Fruit fly (Drosophila melanogaster): ENCODE data around the gene CG15046.

The CG15046 gene

DNA sequence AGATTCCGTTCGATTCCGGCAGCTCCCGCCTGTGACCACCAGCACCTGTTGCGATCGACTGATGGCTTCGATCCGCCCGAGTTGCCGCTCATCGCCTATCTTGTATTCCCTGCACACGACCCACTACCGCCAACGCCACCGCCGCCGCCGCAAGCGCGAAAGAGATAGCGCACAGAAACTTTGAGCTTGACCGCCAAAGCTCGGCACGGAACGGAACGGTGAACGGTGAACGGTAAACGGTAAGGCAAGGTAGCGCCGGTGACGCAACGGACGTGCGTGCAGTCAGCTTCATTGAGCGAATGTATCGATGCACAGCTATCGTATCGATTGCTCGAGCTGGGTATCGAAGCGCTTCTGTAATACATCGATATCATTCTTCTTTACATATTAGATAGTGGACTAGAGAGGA lies 22.9 kb upstream of the CG15046 start, which contains the start of gene Ggt-1:
Gene Ggt-1, minus strand, starts transcription at position 251 of the 409 bp plus-strand sequence.
- TF ChIP-seq Hnf4 (GFP tag; optimal IDR thresholded peaks at IDR 0.05), result no peak
- TF ChIP-seq dl (GFP tag; optimal IDR thresholded peaks at IDR 0.05; ENCODE audit: insufficient read depth in 1 of 2, partially characterized antibody in 2 of 2), result no peak
- no peak for TF ChIP-seq Hr83 (GFP tag; optimal IDR thresholded peaks at IDR 0.05; ENCODE audit: poor library complexity, severe bottlenecking)
- TF ChIP-seq Vsx2 (GFP tag; optimal IDR thresholded peaks at IDR 0.05; ENCODE audit: partially characterized antibody), result peak; percentile 10
- TF ChIP-seq CG9705 (GFP tag; optimal IDR thresholded peaks at IDR 0.05), result no peak
- TF ChIP-seq Mio (GFP tag; optimal IDR thresholded peaks at IDR 0.05), result no peak
- no peak for TF ChIP-seq Abd-B (GFP tag; optimal IDR thresholded peaks at IDR 0.05)
- TF ChIP-seq Rel (GFP tag; optimal IDR thresholded peaks at IDR 0.05), result no peak
- peak; percentile 31 for TF ChIP-seq Rel (tag; optimal IDR thresholded peaks at IDR 0.05)

DNA sequence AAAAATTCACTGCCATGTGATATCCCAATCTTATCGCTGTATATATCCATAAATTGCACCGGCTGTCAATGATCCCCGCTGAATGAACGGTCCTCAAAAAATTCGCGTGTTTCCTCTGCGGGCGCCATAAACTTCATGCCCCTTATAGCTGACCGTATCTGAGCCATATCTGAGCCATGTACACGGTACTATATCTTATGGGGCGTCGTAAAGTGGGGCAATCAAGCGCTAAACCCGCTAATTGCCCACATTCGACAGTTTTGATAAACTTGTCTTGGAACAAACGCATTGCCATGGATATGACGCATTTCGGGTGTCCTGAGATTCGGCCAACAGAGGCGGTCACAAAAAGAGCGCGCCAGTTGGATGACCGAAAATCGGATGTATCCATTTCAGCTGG lies 21.5 kb upstream of the CG15046 start:
- TF ChIP-seq Sp1 (GFP tag; optimal IDR thresholded peaks at IDR 0.05), result peak; percentile 30
- TF ChIP-seq jim (GFP tag; optimal IDR thresholded peaks at IDR 0.05), result no peak

DNA sequence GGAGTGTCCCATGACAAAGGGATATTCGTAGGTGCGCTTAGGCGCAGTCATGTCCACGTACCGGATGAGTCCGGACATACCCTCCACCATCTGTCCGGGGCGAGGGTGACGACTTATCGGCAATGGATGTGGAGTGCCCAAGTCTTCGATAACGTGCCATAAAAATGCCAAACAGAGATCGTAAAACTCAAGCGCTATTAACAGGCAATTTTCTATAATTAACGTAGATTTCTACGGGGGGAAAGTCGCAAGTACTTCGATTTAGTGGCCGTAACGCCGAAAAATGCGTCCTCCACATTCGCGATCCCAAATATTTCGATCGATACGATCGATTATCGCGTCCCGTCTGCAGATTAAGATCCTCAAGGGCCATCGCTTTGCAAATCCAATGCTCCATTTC lies 20.0 kb upstream of the CG15046 start:
- no peak for TF ChIP-seq lola (GFP tag; optimal IDR thresholded peaks at IDR 0.05)
- no peak for TF ChIP-seq Dfd (GFP tag; optimal IDR thresholded peaks at IDR 0.05)
- no peak for TF ChIP-seq Abd-B (GFP tag; optimal IDR thresholded peaks at IDR 0.05)
- peak; percentile 1 for TF ChIP-seq Sp1 (GFP tag; optimal IDR thresholded peaks at IDR 0.05)

DNA sequence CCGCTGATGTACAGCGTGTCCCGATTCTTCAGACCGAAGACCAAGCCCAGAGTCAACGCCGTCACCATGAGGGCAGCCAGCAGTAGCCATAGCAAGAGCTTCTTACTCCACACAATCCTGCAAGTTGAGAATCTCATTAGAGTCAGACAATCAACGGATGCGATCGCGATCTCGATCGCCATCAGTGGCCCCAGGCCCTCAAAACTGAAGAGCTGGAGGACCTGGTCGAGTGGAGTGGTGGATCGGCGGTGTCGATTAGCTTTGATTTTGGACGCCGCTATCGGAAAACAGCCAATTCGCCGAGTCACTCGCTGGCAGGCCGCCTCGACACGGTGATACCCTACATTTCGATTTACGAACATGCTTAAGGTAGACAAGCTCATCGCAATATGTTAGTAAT lies 19.1 kb upstream of the CG15046 start:
- TF ChIP-seq CG9705 (GFP tag; optimal IDR thresholded peaks at IDR 0.05) (no peak), tai (GFP tag; optimal IDR thresholded peaks at IDR 0.05) (no peak), sv (GFP tag; optimal IDR thresholded peaks at IDR 0.05) (no peak), Myc (optimal IDR thresholded peaks at IDR 0.05) (no peak), OdsH (GFP tag; optimal IDR thresholded peaks at IDR 0.05) (no peak)

DNA sequence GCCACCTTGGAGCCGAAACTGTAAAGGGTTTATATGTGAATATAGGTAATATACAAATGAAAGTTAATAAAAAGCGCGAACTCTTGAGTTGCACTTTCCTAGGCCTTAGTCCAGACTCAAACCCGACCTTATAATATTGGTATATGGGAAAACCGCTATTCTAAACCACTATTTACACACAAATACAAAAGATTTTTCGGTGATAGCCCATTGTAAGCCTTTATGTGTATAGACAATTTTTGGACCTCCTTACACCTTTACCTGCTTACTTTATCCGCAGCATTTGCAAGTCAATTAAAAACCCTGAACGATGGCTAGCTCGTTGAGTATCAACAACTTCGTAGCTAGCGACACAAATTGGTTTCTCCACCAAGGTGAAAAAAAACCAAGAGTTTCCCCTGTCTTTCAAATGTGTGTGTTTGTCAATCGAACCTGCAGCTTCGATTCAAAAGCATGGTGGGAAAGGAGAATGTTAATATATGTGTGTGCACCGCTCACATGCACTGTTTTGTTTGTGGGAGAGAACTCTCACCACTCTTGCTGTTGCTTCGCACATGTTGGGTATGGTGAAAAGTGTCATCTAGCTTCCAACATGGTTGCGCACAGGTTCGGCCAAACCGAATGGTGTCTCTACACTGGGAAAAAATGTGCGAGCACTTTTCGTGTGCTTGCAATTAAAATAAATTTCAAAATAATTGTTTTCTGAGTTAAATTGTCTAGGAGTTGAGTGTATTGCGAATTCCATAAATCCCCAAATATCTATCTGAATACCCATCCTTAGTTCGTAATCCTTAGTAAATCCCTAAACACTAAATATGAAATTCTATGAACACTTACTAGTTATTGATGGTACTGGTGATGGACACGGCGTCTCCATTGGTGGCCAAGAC lies 17.5 kb upstream of the CG15046 start:
- TF ChIP-seq CG9705 (GFP tag; optimal IDR thresholded peaks at IDR 0.05) (no peak), Mio (GFP tag; optimal IDR thresholded peaks at IDR 0.05) (no peak), h (GFP tag; optimal IDR thresholded peaks at IDR 0.05) (peak; percentile 64), sage (GFP tag; optimal IDR thresholded peaks at IDR 0.05) (peak; percentile 11), Dif (GFP tag; optimal IDR thresholded peaks at IDR 0.05; ENCODE audit: partially characterized antibody) (no peak), CG32264 (GFP tag; optimal IDR thresholded peaks at IDR 0.05) (no peak), brk (GFP tag; optimal IDR thresholded peaks at IDR 0.05) (no peak), N (GFP tag; optimal IDR thresholded peaks at IDR 0.05) (no peak), dsf (GFP tag; optimal IDR thresholded peaks at IDR 0.05; ENCODE audit: borderline replicate concordance) (no peak), Sp1 (GFP tag; optimal IDR thresholded peaks at IDR 0.05) (peak; percentile 26), pan (optimal IDR thresholded peaks at IDR 0.05) (no peak), foxo (GFP tag; optimal IDR thresholded peaks at IDR 0.05) (peak in 1 of 2 experiments; percentile 80), Hnf4 (GFP tag; optimal IDR thresholded peaks at IDR 0.05) (peak; percentile 56), fru (GFP tag; optimal IDR thresholded peaks at IDR 0.05) (peak; percentile 74), OdsH (GFP tag; optimal IDR thresholded peaks at IDR 0.05) (peak; percentile 46), ey (GFP tag; optimal IDR thresholded peaks at IDR 0.05) (peak; percentile 48), woc (GFP tag; optimal IDR thresholded peaks at IDR 0.05) (no peak), rgr (GFP tag; optimal IDR thresholded peaks at IDR 0.05) (peak; percentile 64), dl (GFP tag; optimal IDR thresholded peaks at IDR 0.05; ENCODE audit: insufficient read depth in 1 of 2, partially characterized antibody in 2 of 2) (no peak), Dfd (GFP tag; optimal IDR thresholded peaks at IDR 0.05) (no peak), HLH106 (tag; optimal IDR thresholded peaks at IDR 0.05) (peak; percentile 17), Vsx2 (GFP tag; optimal IDR thresholded peaks at IDR 0.05; ENCODE audit: partially characterized antibody) (no peak), tai (GFP tag; optimal IDR thresholded peaks at IDR 0.05) (no peak), sv (GFP tag; optimal IDR thresholded peaks at IDR 0.05) (peak; percentile 52), Hr78 (GFP tag; optimal IDR thresholded peaks at IDR 0.05) (no peak), usp (GFP tag; optimal IDR thresholded peaks at IDR 0.05) (no peak), jim (GFP tag; optimal IDR thresholded peaks at IDR 0.05) (no peak), Rel (GFP tag; optimal IDR thresholded peaks at IDR 0.05) (no peak), Rel (tag; optimal IDR thresholded peaks at IDR 0.05) (no peak), Jra (GFP tag; optimal IDR thresholded peaks at IDR 0.05) (peak; percentile 3), psq (GFP tag; optimal IDR thresholded peaks at IDR 0.05) (peak; percentile 17), dmrt93B (GFP tag; optimal IDR thresholded peaks at IDR 0.05) (no peak), Myc (optimal IDR thresholded peaks at IDR 0.05) (peak; percentile 45), br (GFP tag; optimal IDR thresholded peaks at IDR 0.05) (peak; percentile 56), Hr83 (GFP tag; optimal IDR thresholded peaks at IDR 0.05; ENCODE audit: poor library complexity, severe bottlenecking) (no peak), CrebA (GFP tag; optimal IDR thresholded peaks at IDR 0.05; ENCODE audit: borderline replicate concordance) (no peak), Abd-B (GFP tag; optimal IDR thresholded peaks at IDR 0.05) (no peak)

Data from whole organism, wandering third instar larva.